Worm (Caenorhabditis elegans) whole organism, L4 larva: ENCODE measurements around the gene F46F5.16.

Experiments
- D1046.2 ChIP-seq: fragments of 200-800 bp; sonication (Bioruptor generic); IDR thresholded peaks from 2 replicates; pipeline ENCODE4 v1.3.6; 2022; ENCODE audit warnings: missing genetic modification characterization, missing compliant biosample characterization
- F26F4.8 ChIP-seq: fragments of 200-800 bp; sonication (Bioruptor generic); conservative IDR thresholded peaks from 2 replicates; pipeline ENCODE4 v1.3.6; 2022; ENCODE audit warnings: missing genetic modification characterization, missing compliant biosample characterization
- F37D6.2 ChIP-seq: sonication (generic microtip); optimal IDR thresholded peaks from 2 replicates; lab custom pipeline; 2016; ENCODE audit warnings: mild to moderate bottlenecking, missing genetic modification characterization, missing compliant biosample characterization
- T20F7.1 ChIP-seq: fragments of 200-800 bp; sonication (Bioruptor generic); optimal IDR thresholded peaks from 2 replicates; lab custom pipeline; 2018; ENCODE audit warnings: mild to moderate bottlenecking, missing genetic modification characterization, missing compliant biosample characterization
- Y105C5A.15 ChIP-seq: fragments of 200-800 bp; sonication (Bioruptor generic); IDR thresholded peaks from 2 replicates; pipeline ENCODE4 v1.3.6; 2022; ENCODE audit warnings: missing genetic modification characterization, missing compliant biosample characterization
- aha-1 ChIP-seq: fragments of 150-350 bp; peaks from one replicate; lab custom pipeline; 2014; ENCODE audit warnings: missing biosample characterization, missing genetic modification characterization
- aly-2 ChIP-seq: sonication (generic microtip); optimal IDR thresholded peaks from 2 replicates; lab custom pipeline; 2018; ENCODE audit warnings: missing biosample characterization, missing genetic modification characterization
- arid-1 ChIP-seq: fragments of 200-800 bp; sonication (Bioruptor generic); conservative IDR thresholded peaks from 2 replicates; pipeline ENCODE4 v1.3.6; 2022; ENCODE audit warnings: missing genetic modification reagents, missing genetic modification characterization, missing compliant biosample characterization
- ceh-20 ChIP-seq: fragments of 200-800 bp; sonication (Bioruptor generic); IDR thresholded peaks from 2 replicates; pipeline ENCODE4 v1.3.6; 2022; ENCODE audit warnings: missing genetic modification reagents, missing genetic modification characterization, missing compliant biosample characterization
- ceh-28 ChIP-seq: fragments of 150-350 bp; optimal IDR thresholded peaks from 2 replicates; lab custom pipeline; 2014; ENCODE audit warnings: missing biosample characterization, missing genetic modification reagents, missing genetic modification characterization
- ceh-32 ChIP-seq: sonication (generic microtip); optimal IDR thresholded peaks from 2 replicates; lab custom pipeline; 2016; ENCODE audit warnings: mild to moderate bottlenecking, missing genetic modification characterization, missing compliant biosample characterization; ENCODE audit not compliant: poor library complexity
- ceh-62 ChIP-seq: sonication (generic microtip); optimal IDR thresholded peaks from 2 replicates; lab custom pipeline; 2017; ENCODE audit warnings: missing biosample characterization, missing genetic modification characterization
- dmd-8 ChIP-seq: fragments of 200-800 bp; sonication (Bioruptor generic); IDR thresholded peaks from 2 replicates; pipeline ENCODE4 v1.3.6; 2022; ENCODE audit warnings: missing genetic modification characterization, missing compliant biosample characterization
- dmd-9 ChIP-seq: fragments of 200-800 bp; sonication (Bioruptor generic); IDR thresholded peaks from 2 replicates; pipeline ENCODE4 v1.3.6; 2022; ENCODE audit warnings: missing genetic modification reagents, missing genetic modification characterization, missing compliant biosample characterization
- hif-1 ChIP-seq, 2 experiments: sonication (generic microtip); optimal IDR thresholded peaks; 2 replicates each; lab custom pipeline; 2016 to 2017; ENCODE audit warnings: missing compliant biosample characterization in 2 of 2, missing genetic modification characterization in 2 of 2, missing genetic modification reagents in 2 of 2, missing genotype in 2 of 2, mild to moderate bottlenecking in 1 of 2
- hlh-30 ChIP-seq: sonication (generic microtip); optimal IDR thresholded peaks from 2 replicates; lab custom pipeline; 2017; ENCODE audit warnings: antibody characterized with exemption, mild to moderate bottlenecking, missing genetic modification characterization, missing compliant biosample characterization; ENCODE audit not compliant: insufficient read depth
- hmg-1.1 ChIP-seq: fragments of 200-800 bp; sonication (Bioruptor generic); IDR thresholded peaks from 2 replicates; pipeline ENCODE4 v1.3.6; 2022; ENCODE audit warnings: missing genetic modification reagents, missing genetic modification characterization, missing compliant biosample characterization
- jun-1 ChIP-seq: fragments of 150-350 bp; optimal IDR thresholded peaks from 2 replicates; lab custom pipeline; 2014; ENCODE audit warnings: missing biosample characterization, missing genetic modification reagents, missing genetic modification characterization
- lim-7 ChIP-seq: fragments of 200-800 bp; sonication (Bioruptor generic); IDR thresholded peaks from 2 replicates; pipeline ENCODE4 v1.3.6; 2022; ENCODE audit warnings: missing genetic modification characterization, missing compliant biosample characterization
- lin-29 ChIP-seq: fragments of 200-800 bp; sonication (Bioruptor generic); IDR thresholded peaks from 2 replicates; pipeline ENCODE4 v1.3.6; 2022; ENCODE audit warnings: missing genetic modification reagents, missing genetic modification characterization, missing compliant biosample characterization
- lin-38 ChIP-seq: fragments of 200-800 bp; sonication (Bioruptor generic); IDR thresholded peaks from 2 replicates; pipeline ENCODE4 v1.3.6; 2022; ENCODE audit warnings: missing genetic modification reagents, missing genetic modification characterization, missing compliant biosample characterization
- lir-3 ChIP-seq: sonication (generic microtip); optimal IDR thresholded peaks from 2 replicates; lab custom pipeline; 2016; ENCODE audit warnings: mild to moderate bottlenecking, missing genetic modification characterization, missing compliant biosample characterization
- lsy-2 ChIP-seq, 2 experiments: fragments of 150-350 bp in 1 of 2; sonication (generic microtip) in 1 of 2; optimal IDR thresholded peaks; 2 replicates each; lab custom pipeline; 2014 to 2017; ENCODE audit warnings: missing biosample characterization in 2 of 2, missing genetic modification characterization in 2 of 2
- mdl-1 ChIP-seq, 2 experiments: fragments of 150-350 bp in 1 of 2; sonication (generic microtip) in 1 of 2; optimal IDR thresholded peaks; 2 replicates each; lab custom pipeline; 2014 to 2017; ENCODE audit warnings: missing biosample characterization in 2 of 2, missing genetic modification characterization in 2 of 2
- mdt-29 ChIP-seq: fragments of 200-800 bp; sonication (Bioruptor generic); IDR thresholded peaks from 2 replicates; pipeline ENCODE4 v1.3.6; 2022; ENCODE audit warnings: missing genetic modification reagents, missing genetic modification characterization, missing compliant biosample characterization
- mxl-2 ChIP-seq: fragments of 200-800 bp; sonication (Bioruptor generic); conservative IDR thresholded peaks from 2 replicates; pipeline ENCODE4 v1.3.6; 2022; ENCODE audit warnings: missing genetic modification reagents, missing genetic modification characterization, missing compliant biosample characterization
- nhr-111 ChIP-seq: fragments of 200-800 bp; sonication (Bioruptor generic); optimal IDR thresholded peaks from 2 replicates; lab custom pipeline; 2018; ENCODE audit warnings: mild to moderate bottlenecking, missing genetic modification characterization, missing compliant biosample characterization
- nhr-25 ChIP-seq: sonication (generic microtip); optimal IDR thresholded peaks from 2 replicates; lab custom pipeline; 2017; ENCODE audit warnings: missing genetic modification characterization, mild to moderate bottlenecking, missing compliant biosample characterization, antibody characterized with exemption, moderate library complexity, borderline replicate concordance; ENCODE audit not compliant: insufficient read depth
- nhr-28 ChIP-seq: fragments of 150-350 bp; optimal IDR thresholded peaks from 2 replicates; lab custom pipeline; 2014; ENCODE audit warnings: missing biosample characterization, missing genetic modification characterization
- nhr-48 ChIP-seq: sonication (generic microtip); optimal IDR thresholded peaks from 2 replicates; lab custom pipeline; 2016; ENCODE audit warnings: mild to moderate bottlenecking, missing genetic modification characterization, missing compliant biosample characterization
- nhr-77 ChIP-seq: fragments of 150-350 bp; optimal IDR thresholded peaks from 2 replicates; lab custom pipeline; 2014; ENCODE audit warnings: missing biosample characterization, missing genetic modification characterization
- pha-4 ChIP-seq, 2 experiments: fragments of 150-350 bp in 1 of 2; fragments of 200-800 bp in 1 of 2; sonication (Bioruptor generic) in 1 of 2; IDR thresholded peaks in 1 of 2; optimal IDR thresholded peaks in 1 of 2; 2 replicates each; pipeline versions ENCODE4 v1.3.6 to Lab custom; 2014 to 2022; ENCODE audit warnings: missing genetic modification characterization in 2 of 2, missing genetic modification reagents in 2 of 2, missing biosample characterization in 1 of 2, missing compliant biosample characterization in 1 of 2
- php-3 ChIP-seq: fragments of 200-800 bp; sonication (Bioruptor generic); IDR thresholded peaks from 2 replicates; pipeline ENCODE4 v1.3.6; 2022; ENCODE audit warnings: missing genetic modification reagents, missing genetic modification characterization, missing compliant biosample characterization
- pqm-1 ChIP-seq: sonication (generic microtip); optimal IDR thresholded peaks from 2 replicates; lab custom pipeline; 2017; ENCODE audit warnings: missing biosample characterization, missing genetic modification characterization
- sdz-12 ChIP-seq: fragments of 200-800 bp; sonication (Bioruptor generic); optimal IDR thresholded peaks from 2 replicates; lab custom pipeline; 2018; ENCODE audit warnings: mild to moderate bottlenecking, missing genetic modification characterization, missing compliant biosample characterization
- skn-1 ChIP-seq: fragments of 150-350 bp; optimal IDR thresholded peaks from 2 replicates; lab custom pipeline; 2014; ENCODE audit warnings: missing biosample characterization, missing genetic modification characterization
- snpc-1.2 ChIP-seq: fragments of 200-800 bp; sonication (Bioruptor generic); IDR thresholded peaks from 2 replicates; pipeline ENCODE4 v1.3.6; 2022; ENCODE audit warnings: missing genetic modification reagents, missing genetic modification characterization, missing compliant biosample characterization
- snpc-4 ChIP-seq: fragments of 150-350 bp; optimal IDR thresholded peaks from 2 replicates; lab custom pipeline; 2014; ENCODE audit warnings: missing biosample characterization, missing genetic modification characterization
- tag-97 ChIP-seq: fragments of 200-800 bp; sonication (Bioruptor generic); IDR thresholded peaks from 2 replicates; pipeline ENCODE4 v1.3.6; 2022; ENCODE audit warnings: missing genetic modification characterization, missing compliant biosample characterization
- unc-130 ChIP-seq: sonication (generic microtip); optimal IDR thresholded peaks from 2 replicates; lab custom pipeline; 2016; ENCODE audit warnings: missing genetic modification reagents, missing genetic modification characterization, missing compliant biosample characterization
- zfp-3 ChIP-seq: fragments of 200-800 bp; sonication (Bioruptor generic); conservative IDR thresholded peaks from 2 replicates; pipeline ENCODE4 v1.3.6; 2022; ENCODE audit warnings: missing genetic modification reagents, missing genetic modification characterization, missing compliant biosample characterization
- zip-11 ChIP-seq: fragments of 200-800 bp; sonication (Bioruptor generic); IDR thresholded peaks from 2 replicates; pipeline ENCODE4 v1.3.6; 2022; ENCODE audit warnings: missing genetic modification characterization, missing compliant biosample characterization
- ztf-11 ChIP-seq: fragments of 150-350 bp; optimal IDR thresholded peaks from 2 replicates; lab custom pipeline; 2014; ENCODE audit warnings: missing biosample characterization, missing genetic modification characterization

Gene F46F5.16

ce11 chrII:753469-753868, 33.6 kb upstream of the F46F5.16 start:
- no peak for TF ChIP-seq ztf-11

- TF ChIP-seq dmd-9 (no peak), lin-38 (GFP tag; lab: Robert Waterston, UW) (0 out of 2 replicates have a peak, but pooled peaks have one; percentile 14), skn-1 (tag; lab: Kevin White, UChicago) (no peak), ceh-28 (tag; lab: Kevin White, UChicago) (no peak), nhr-111 (GFP tag; lab: Kevin White, UChicago) (no peak), pha-4 (GFP tag; IDR thresholded peaks at IDR 0.05; lab: Robert Waterston, UW) (0 out of 2 replicates have a peak, but pooled peaks have one; percentile 15), pha-4 (tag; optimal IDR thresholded peaks at IDR 0.05; lab: Kevin White, UChicago) (no peak)
Observed at ce11 chrII:754971-755370, 32.1 kb upstream of the F46F5.16 start.

- TF ChIP-seq ceh-28 (tag; lab: Kevin White, UChicago) (peak; percentile 88), nhr-25 (no peak)
- TF ChIP-seq, all 104 proteins: peak for 1
Observed at ce11 chrII:756161-756560, 30.9 kb upstream of the F46F5.16 start.

- no peak for TF ChIP-seq nhr-28 (tag; lab: Kevin White, UChicago)
- peak; percentile 92 for TF ChIP-seq aha-1
Observed at ce11 chrII:757224-757623, 29.8 kb upstream of the F46F5.16 start.

ce11 chrII:759788-760187, 27.2 kb upstream of the F46F5.16 start:
- TF ChIP-seq ceh-20 (0 out of 2 replicates have a peak, but pooled peaks have one; percentile 48), lin-29 (no peak), hlh-30 (tag; lab: Kevin White, UChicago) (peak; percentile 18), F26F4.8 (GFP tag; lab: Robert Waterston, UW) (no peak), mdt-29 (GFP tag; lab: Robert Waterston, UW) (no peak), pqm-1 (tag; lab: Kevin White, UChicago) (no peak), sdz-12 (GFP tag; lab: Kevin White, UChicago) (no peak), aha-1 (peak; percentile 94), aly-2 (tag; lab: Kevin White, UChicago) (no peak), php-3 (GFP tag; lab: Robert Waterston, UW) (no peak), snpc-4 (tag; lab: Kevin White, UChicago) (no peak), lim-7 (GFP tag; lab: Robert Waterston, UW) (no peak), dmd-8 (GFP tag; lab: Robert Waterston, UW) (no peak), ceh-62 (tag; lab: Kevin White, UChicago) (no peak), hif-1 (tag; optimal IDR thresholded peaks at IDR 0.05; lab: Kevin White, UChicago) (no peak), arid-1 (GFP tag; lab: Robert Waterston, UW) (no peak), lin-38 (GFP tag; lab: Robert Waterston, UW) (no peak), D1046.2 (GFP tag; lab: Robert Waterston, UW) (no peak), zip-11 (GFP tag; lab: Robert Waterston, UW) (no peak), zfp-3 (GFP tag; lab: Robert Waterston, UW) (no peak), jun-1 (tag; lab: Kevin White, UChicago) (no peak), mdl-1 (tag; optimal IDR thresholded peaks at IDR 0.05; lab: Kevin White, UChicago) (no peak), nhr-77 (tag; lab: Kevin White, UChicago) (no peak), F37D6.2 (peak; percentile 43), T20F7.1 (GFP tag; lab: Kevin White, UChicago) (no peak), lsy-2 (tag; optimal IDR thresholded peaks at IDR 0.05; lab: Kevin White, UChicago) (peak; percentile 42 to 45), unc-130 (no peak), mxl-2 (GFP tag; lab: Robert Waterston, UW) (no peak), Y105C5A.15 (GFP tag; lab: Robert Waterston, UW) (no peak), ceh-32 (tag; lab: Kevin White, UChicago) (no peak), nhr-48 (no peak), lir-3 (tag; lab: Kevin White, UChicago) (no peak), hmg-1.1 (GFP tag; lab: Robert Waterston, UW) (peak; percentile 64), skn-1 (tag; lab: Kevin White, UChicago) (no peak), tag-97 (GFP tag; lab: Robert Waterston, UW) (no peak), snpc-1.2 (GFP tag; lab: Robert Waterston, UW) (no peak)
